Worm (Caenorhabditis elegans) whole organism, early embryonic: ENCODE results near the gene F53C3.11.

Source experiments
- B0310.2 ChIP-seq: sonication (generic microtip); optimal IDR thresholded peaks from 2 replicates; lab custom pipeline; 2016; ENCODE audit warnings: mild to moderate bottlenecking, missing genetic modification characterization, missing compliant biosample characterization
- aly-1 ChIP-seq: sonication (generic microtip); optimal IDR thresholded peaks from 2 replicates; lab custom pipeline; 2016; ENCODE audit warnings: missing genetic modification characterization, missing compliant biosample characterization
- ama-1 ChIP-seq: fragments of 150-350 bp; optimal IDR thresholded peaks from 2 replicates; lab custom pipeline; 2014
- ceh-13 ChIP-seq: fragments of 200-800 bp; sonication (Bioruptor generic); optimal IDR thresholded peaks from 2 replicates; lab custom pipeline; 2018; ENCODE audit warnings: mild to moderate bottlenecking, missing genetic modification characterization, missing compliant biosample characterization
- ceh-36 ChIP-seq: sonication (generic microtip); optimal IDR thresholded peaks from 2 replicates; lab custom pipeline; 2016; ENCODE audit warnings: missing genetic modification characterization, inconsistent platforms, missing compliant biosample characterization
- ets-7 ChIP-seq: sonication (generic microtip); optimal IDR thresholded peaks from 2 replicates; lab custom pipeline; 2016; ENCODE audit warnings: missing genotype, missing genetic modification characterization, missing compliant biosample characterization
- flt-1 ChIP-seq: fragments of 200-800 bp; sonication (Bioruptor generic); IDR thresholded peaks from 2 replicates; pipeline ENCODE4 v1.3.6; 2022; ENCODE audit warnings: missing genetic modification characterization, missing compliant biosample characterization
- hmbx-1 ChIP-seq: sonication (generic microtip); optimal IDR thresholded peaks from 2 replicates; lab custom pipeline; 2016; ENCODE audit warnings: mild to moderate bottlenecking, missing genetic modification characterization, missing compliant biosample characterization
- pes-1 ChIP-seq: fragments of 200-800 bp; sonication (Bioruptor generic); IDR thresholded peaks from 2 replicates; pipeline ENCODE4 v1.3.6; 2022; ENCODE audit warnings: missing genetic modification reagents, missing genetic modification characterization, missing compliant biosample characterization
- tra-4 ChIP-seq: sonication (generic microtip); optimal IDR thresholded peaks from 2 replicates; lab custom pipeline; 2017; ENCODE audit warnings: missing genetic modification characterization, missing compliant biosample characterization

ce11 chrII:3864652-3865051, 41.9 kb downstream of the F53C3.11 start, which contains the start of gene nhr-261:
- TF ChIP-seq aly-1 (tag; lab: Kevin White, UChicago) (no peak), ceh-13 (no peak), ama-1 (no peak), hmbx-1 (no peak), flt-1 (no peak), tra-4 (tag; lab: Kevin White, UChicago) (no peak), ceh-36 (no peak), B0310.2 (no peak), ets-7 (tag; lab: Kevin White, UChicago) (no peak), pes-1 (GFP tag; lab: Robert Waterston, UW) (no peak)
